Worm (Caenorhabditis elegans) whole organism, L4 larva: ENCODE data around the gene gly-20.
"Not testable (repeated sequence)": the region's sequence is repeated elsewhere in the genome, so short reads cannot be mapped to it uniquely, and the experiment has no call there.

Source experiments
- F37D6.2 ChIP-seq: sonication (generic microtip); optimal IDR thresholded peaks from 2 replicates; lab custom pipeline; 2016; ENCODE audit warnings: mild to moderate bottlenecking, missing genetic modification characterization, missing compliant biosample characterization
- ama-1 ChIP-seq: fragments of 150-350 bp; optimal IDR thresholded peaks from 2 replicates; lab custom pipeline; 2014; ENCODE audit warnings: inconsistent platforms, mixed read lengths
- daf-12 ChIP-seq: fragments of 150-350 bp; optimal IDR thresholded peaks from 2 replicates; lab custom pipeline; 2014; ENCODE audit warnings: missing biosample characterization, missing genetic modification reagents, missing genetic modification characterization
- hlh-30 ChIP-seq: sonication (generic microtip); optimal IDR thresholded peaks from 2 replicates; lab custom pipeline; 2017; ENCODE audit warnings: antibody characterized with exemption, mild to moderate bottlenecking, missing genetic modification characterization, missing compliant biosample characterization; ENCODE audit not compliant: insufficient read depth
- lin-15B ChIP-seq: fragments of 150-350 bp; sonication (generic microtip); optimal IDR thresholded peaks from 3 replicates; lab custom pipeline; 2014; ENCODE audit warnings: missing biosample characterization, missing genetic modification characterization
- lir-3 ChIP-seq: sonication (generic microtip); optimal IDR thresholded peaks from 2 replicates; lab custom pipeline; 2016; ENCODE audit warnings: mild to moderate bottlenecking, missing genetic modification characterization, missing compliant biosample characterization
- pqm-1 ChIP-seq: sonication (generic microtip); optimal IDR thresholded peaks from 2 replicates; lab custom pipeline; 2017; ENCODE audit warnings: missing biosample characterization, missing genetic modification characterization
- snpc-4 ChIP-seq: fragments of 150-350 bp; optimal IDR thresholded peaks from 2 replicates; lab custom pipeline; 2014; ENCODE audit warnings: missing biosample characterization, missing genetic modification characterization
- unc-39 ChIP-seq: sonication (generic microtip); optimal IDR thresholded peaks from 2 replicates; lab custom pipeline; 2017; ENCODE audit warnings: missing biosample characterization, missing genetic modification characterization
- zfp-2 ChIP-seq: sonication (generic microtip); optimal IDR thresholded peaks from 2 replicates; lab custom pipeline; 2016; ENCODE audit warnings: mild to moderate bottlenecking, missing genetic modification characterization, missing compliant biosample characterization
- zfp-3 ChIP-seq: fragments of 200-800 bp; sonication (Bioruptor generic); conservative IDR thresholded peaks from 2 replicates; pipeline ENCODE4 v1.3.6; 2022; ENCODE audit warnings: missing genetic modification reagents, missing genetic modification characterization, missing compliant biosample characterization
- ztf-11 ChIP-seq: fragments of 150-350 bp; optimal IDR thresholded peaks from 2 replicates; lab custom pipeline; 2014; ENCODE audit warnings: missing biosample characterization, missing genetic modification characterization

- not testable (repeated sequence) for TF ChIP-seq daf-12 (tag; lab: Kevin White, UChicago); lin-15B (tag; lab: Kevin White, UChicago); ama-1 (lab: Kevin White, UChicago); zfp-2; unc-39; pqm-1 (tag; lab: Kevin White, UChicago); zfp-3 (GFP tag; lab: Robert Waterston, UW); hlh-30 (tag; lab: Kevin White, UChicago); snpc-4 (tag; lab: Kevin White, UChicago); F37D6.2; ztf-11; lir-3 (tag; lab: Kevin White, UChicago)
Measured at ce11 chrV:11331811-11332210, 49.4 kb downstream of the gly-20 start.
